Fruit fly (Drosophila melanogaster): ENCODE data around the gene Prp5.

The Prp5 gene

dm6 chrX:15328148-15328718 lies 16.7 kb upstream of the Prp5 start, which contains the start of gene dah:
Gene dah (plus strand): TSS chrX:15328342.
- TF ChIP-seq Dll (optimal IDR thresholded peaks at IDR 0.05) (no peak), pan (optimal IDR thresholded peaks at IDR 0.05) (no peak)

DNA sequence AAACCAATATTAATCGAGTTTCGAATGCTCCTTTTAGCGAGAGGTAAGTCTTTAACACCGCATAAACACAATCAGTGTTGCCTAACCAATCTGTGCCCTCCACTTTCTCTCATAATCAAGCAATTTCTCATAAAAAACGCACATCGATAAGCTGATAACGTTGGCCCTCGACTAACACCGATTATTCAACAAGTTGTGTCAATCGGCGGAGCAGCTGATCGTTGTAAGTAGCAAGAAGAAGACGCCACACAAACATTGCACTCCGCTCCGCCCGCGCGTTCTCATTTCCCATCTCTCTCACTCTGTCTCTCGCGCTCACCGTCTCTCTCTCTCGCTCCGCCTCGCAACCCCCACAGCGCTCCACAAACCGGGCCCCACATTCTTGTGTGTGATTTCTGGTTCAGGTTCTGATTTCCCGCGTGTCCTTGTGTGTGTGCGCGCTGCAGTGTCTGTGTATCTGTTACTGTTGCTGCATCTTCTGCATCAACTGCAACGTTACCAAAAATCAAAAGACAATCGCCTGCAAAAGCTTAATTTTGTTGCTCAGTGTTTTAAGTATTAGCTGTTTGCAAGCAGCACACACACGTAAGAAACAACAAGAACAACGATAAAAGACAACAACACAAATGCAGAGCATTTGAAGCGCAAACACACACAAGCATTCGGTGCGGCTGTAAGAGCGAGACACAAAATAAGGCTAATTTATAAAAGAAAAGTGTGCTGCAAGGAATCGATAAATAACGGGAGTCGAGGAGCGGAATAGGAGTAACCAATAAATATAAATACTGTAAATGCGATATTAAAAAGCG lies 11.7 kb upstream of the Prp5 start, which contains the start of the genes CG9114 and HDAC6:
Gene CG9114, minus strand, starts transcription at position 89 of the 809 bp plus-strand sequence.
Gene HDAC6, plus strand, starts transcription at position 245 of the 809 bp plus-strand sequence.
- TF ChIP-seq EcR (GFP tag; optimal IDR thresholded peaks at IDR 0.05) (no peak), usp (GFP tag; optimal IDR thresholded peaks at IDR 0.05) (no peak), CG8478 (optimal IDR thresholded peaks at IDR 0.05) (peak; percentile 1), pan (optimal IDR thresholded peaks at IDR 0.05) (no peak), Dll (optimal IDR thresholded peaks at IDR 0.05) (peak; percentile 84), psq (optimal IDR thresholded peaks at IDR 0.05) (no peak)

DNA sequence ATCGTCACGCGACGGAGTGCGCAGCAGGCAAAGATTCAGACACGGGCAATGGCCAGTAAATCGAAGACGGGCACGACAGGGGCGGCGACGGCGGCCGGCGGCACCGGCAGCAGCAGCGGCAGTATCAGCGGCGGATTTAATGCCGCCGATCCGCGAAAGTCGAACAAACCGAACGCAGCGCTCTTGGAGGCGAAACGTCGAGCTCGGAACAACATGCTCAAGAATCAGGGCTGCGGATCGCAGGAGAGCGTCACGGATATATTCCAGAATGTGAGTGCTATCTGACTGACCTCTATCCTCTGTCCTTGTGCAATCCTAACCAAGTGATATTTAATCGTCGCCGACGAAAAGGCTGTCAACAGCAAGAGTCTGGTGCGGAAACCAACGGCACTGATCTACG lies 10.0 kb upstream of the Prp5 start:
- TF ChIP-seq pan (optimal IDR thresholded peaks at IDR 0.05) (no peak), psq (optimal IDR thresholded peaks at IDR 0.05) (no peak), usp (GFP tag; optimal IDR thresholded peaks at IDR 0.05) (no peak), EcR (GFP tag; optimal IDR thresholded peaks at IDR 0.05) (no peak), Dll (optimal IDR thresholded peaks at IDR 0.05) (no peak), CG8478 (optimal IDR thresholded peaks at IDR 0.05) (no peak)

DNA sequence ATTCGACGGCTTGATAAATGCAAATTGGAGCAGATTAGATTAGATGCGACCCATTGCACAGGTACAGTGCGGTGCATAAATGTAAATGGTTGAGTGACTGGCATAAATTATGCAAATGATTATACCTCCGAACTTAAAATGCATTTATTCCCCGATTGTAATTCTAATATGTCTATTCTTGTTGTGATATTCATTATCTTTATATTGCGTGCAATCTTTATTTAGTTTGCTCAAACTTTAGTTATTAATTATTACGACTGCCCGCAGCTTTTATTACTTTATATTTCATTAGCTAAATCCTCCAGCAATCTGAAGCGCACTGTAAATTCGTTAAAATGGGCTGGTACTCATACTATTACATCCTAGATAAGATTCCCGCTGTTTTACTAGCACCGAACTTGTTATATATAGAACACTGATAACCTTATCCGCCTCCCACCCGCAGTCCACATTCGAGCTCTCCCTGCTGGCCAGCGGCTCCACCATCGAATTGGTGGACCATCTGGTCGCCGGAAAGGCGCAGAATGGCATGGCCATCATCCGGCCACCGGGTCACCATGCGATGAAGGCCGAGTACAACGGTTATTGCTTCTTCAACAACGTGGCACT lies 9.0 kb upstream of the Prp5 start:
- no peak for TF ChIP-seq usp (GFP tag; optimal IDR thresholded peaks at IDR 0.05)
- TF ChIP-seq Dll (optimal IDR thresholded peaks at IDR 0.05), result no peak
- no peak for TF ChIP-seq pan (optimal IDR thresholded peaks at IDR 0.05)
- TF ChIP-seq EcR (GFP tag; optimal IDR thresholded peaks at IDR 0.05), result no peak
- no peak for TF ChIP-seq psq (optimal IDR thresholded peaks at IDR 0.05)
- no peak for TF ChIP-seq CG8478 (optimal IDR thresholded peaks at IDR 0.05)

dm6 chrX:15342017-15342416 lies 3.0 kb upstream of the Prp5 start, which contains the start of gene CG9123:
Gene CG9123 (minus strand): TSS chrX:15342117.
- no peak for TF ChIP-seq psq (optimal IDR thresholded peaks at IDR 0.05)
- no peak for TF ChIP-seq usp (GFP tag; optimal IDR thresholded peaks at IDR 0.05)
- no peak for TF ChIP-seq CG8478 (optimal IDR thresholded peaks at IDR 0.05)
- TF ChIP-seq pan (optimal IDR thresholded peaks at IDR 0.05), result no peak
- TF ChIP-seq EcR (GFP tag; optimal IDR thresholded peaks at IDR 0.05), result no peak
- no peak for TF ChIP-seq Dll (optimal IDR thresholded peaks at IDR 0.05)

DNA sequence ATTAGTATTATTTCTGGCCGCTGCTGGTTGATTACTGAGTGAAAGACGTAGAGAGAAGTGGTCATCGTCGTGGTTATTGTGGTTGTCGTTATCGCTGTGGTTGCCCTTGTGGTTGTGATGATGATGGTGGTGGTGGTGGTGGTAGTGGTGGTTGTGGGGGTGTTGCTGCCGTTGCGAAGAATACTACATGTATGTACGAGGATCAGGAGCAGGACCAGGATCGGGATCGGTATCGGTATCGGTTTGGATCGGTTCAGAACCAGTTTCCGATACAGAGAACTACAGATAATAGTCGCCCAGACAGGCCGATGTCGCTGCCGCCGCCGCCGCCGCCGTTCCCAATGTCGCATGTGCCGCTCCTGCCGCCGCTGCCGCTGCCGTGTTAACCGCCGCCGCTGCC lies 7.7 kb downstream of the Prp5 start:
- TF ChIP-seq EcR (GFP tag; optimal IDR thresholded peaks at IDR 0.05) (no peak), usp (GFP tag; optimal IDR thresholded peaks at IDR 0.05) (no peak), Dll (optimal IDR thresholded peaks at IDR 0.05) (no peak), CG8478 (optimal IDR thresholded peaks at IDR 0.05) (no peak), psq (optimal IDR thresholded peaks at IDR 0.05) (no peak)

dm6 chrX:15353654-15354053 lies 8.7 kb downstream of the Prp5 start:
- TF ChIP-seq psq (optimal IDR thresholded peaks at IDR 0.05) (no peak), CG8478 (optimal IDR thresholded peaks at IDR 0.05) (no peak), EcR (GFP tag; optimal IDR thresholded peaks at IDR 0.05) (no peak), usp (GFP tag; optimal IDR thresholded peaks at IDR 0.05) (no peak), Dll (optimal IDR thresholded peaks at IDR 0.05) (no peak), pan (optimal IDR thresholded peaks at IDR 0.05) (no peak)

dm6 chrX:15356410-15356809 lies 11.4 kb downstream of the Prp5 start:
- TF ChIP-seq Dll (optimal IDR thresholded peaks at IDR 0.05) (no peak), psq (optimal IDR thresholded peaks at IDR 0.05) (no peak), EcR (GFP tag; optimal IDR thresholded peaks at IDR 0.05) (no peak), pan (optimal IDR thresholded peaks at IDR 0.05) (no peak), usp (GFP tag; optimal IDR thresholded peaks at IDR 0.05) (no peak), CG8478 (optimal IDR thresholded peaks at IDR 0.05) (no peak)

DNA sequence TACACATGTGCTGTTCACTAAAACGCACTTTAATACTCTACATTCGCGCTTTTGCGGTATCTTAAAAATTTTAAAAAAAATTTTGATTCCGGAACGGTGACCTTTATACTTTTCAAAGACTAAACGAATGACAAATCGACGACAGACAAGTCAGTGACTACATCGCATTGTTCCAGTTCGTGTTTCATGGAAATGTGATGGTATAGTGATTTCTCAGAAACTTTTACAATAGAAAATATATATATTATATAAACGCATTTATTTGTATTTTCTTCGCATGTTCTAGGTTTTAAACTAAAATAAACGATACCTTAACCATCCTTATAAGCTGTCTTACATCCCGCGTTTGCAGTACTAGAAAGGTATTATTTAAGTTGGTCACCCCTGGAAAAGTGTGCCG lies 16.0 kb downstream of the Prp5 start, which contains the start of gene Pp1-13C:
Gene Pp1-13C, minus strand, starts transcription at position 101 of the 400 bp plus-strand sequence.
- no peak for TF ChIP-seq CG8478 (optimal IDR thresholded peaks at IDR 0.05)
- TF ChIP-seq psq (optimal IDR thresholded peaks at IDR 0.05), result no peak
- TF ChIP-seq pan (optimal IDR thresholded peaks at IDR 0.05), result no peak
- no peak for TF ChIP-seq EcR (GFP tag; optimal IDR thresholded peaks at IDR 0.05)
- TF ChIP-seq Dll (optimal IDR thresholded peaks at IDR 0.05), result no peak
- TF ChIP-seq usp (GFP tag; optimal IDR thresholded peaks at IDR 0.05), result no peak

- TF ChIP-seq pan (optimal IDR thresholded peaks at IDR 0.05), result no peak
- TF ChIP-seq psq (optimal IDR thresholded peaks at IDR 0.05), result no peak
- TF ChIP-seq usp (GFP tag; optimal IDR thresholded peaks at IDR 0.05), result no peak
- TF ChIP-seq CG8478 (optimal IDR thresholded peaks at IDR 0.05), result no peak
- TF ChIP-seq Dll (optimal IDR thresholded peaks at IDR 0.05), result no peak
- TF ChIP-seq EcR (GFP tag; optimal IDR thresholded peaks at IDR 0.05), result no peak
Measured at dm6 chrX:15363649-15364048, 18.7 kb downstream of the Prp5 start.

- TF ChIP-seq psq (optimal IDR thresholded peaks at IDR 0.05) (no peak), CG8478 (optimal IDR thresholded peaks at IDR 0.05) (no peak), Dll (optimal IDR thresholded peaks at IDR 0.05) (no peak), EcR (GFP tag; optimal IDR thresholded peaks at IDR 0.05) (no peak), pan (optimal IDR thresholded peaks at IDR 0.05) (no peak), usp (GFP tag; optimal IDR thresholded peaks at IDR 0.05) (no peak)
Measured at dm6 chrX:15364467-15364866, 19.5 kb downstream of the Prp5 start.

DNA sequence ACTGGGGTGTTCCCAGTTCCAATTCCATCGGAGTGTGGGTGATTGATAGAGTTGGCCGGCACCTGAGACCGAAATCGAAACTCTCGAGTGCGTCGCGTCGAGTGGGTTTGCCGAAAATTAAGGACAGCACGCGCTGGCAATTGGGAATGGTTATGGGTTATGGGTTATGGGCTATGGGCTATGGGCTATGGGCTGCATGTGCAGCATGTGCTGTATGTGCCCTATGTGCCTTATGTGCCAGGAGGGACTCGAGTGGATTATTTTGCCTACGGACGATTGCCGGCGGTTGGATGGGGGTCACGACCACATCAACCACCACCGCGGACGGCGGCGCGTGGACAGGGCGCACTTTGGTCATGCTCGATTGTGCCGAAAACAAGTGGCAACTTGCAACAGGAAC lies 25.1 kb downstream of the Prp5 start:
- no peak for TF ChIP-seq EcR (GFP tag; optimal IDR thresholded peaks at IDR 0.05)
- TF ChIP-seq usp (GFP tag; optimal IDR thresholded peaks at IDR 0.05), result no peak
- TF ChIP-seq CG8478 (optimal IDR thresholded peaks at IDR 0.05), result no peak
- TF ChIP-seq Dll (optimal IDR thresholded peaks at IDR 0.05), result no peak
- no peak for TF ChIP-seq psq (optimal IDR thresholded peaks at IDR 0.05)
- no peak for TF ChIP-seq pan (optimal IDR thresholded peaks at IDR 0.05)

Measured in whole organism.